Fruit fly (Drosophila melanogaster): Measurements from ENCODE around the gene Socs16D.

The Socs16D gene

dm6 chrX:17856458-17857277 is 29.3 kb upstream of the Socs16D start, which contains the start of gene Srx (continued):
- TF ChIP-seq CG4328 (GFP tag; optimal IDR thresholded peaks at IDR 0.05): peak; percentile 34
- TF ChIP-seq bbx (GFP tag; IDR thresholded peaks at IDR 0.05; ENCODE audit: partially characterized antibody): no peak
- peak; percentile 24 for TF ChIP-seq org-1 (GFP tag; optimal IDR thresholded peaks at IDR 0.05)
- peak; percentile 66 for TF ChIP-seq trem (tag; optimal IDR thresholded peaks at IDR 0.05)
- TF ChIP-seq nerfin-2 (GFP tag; IDR thresholded peaks at IDR 0.05; ENCODE audit: partially characterized antibody): no peak
- peak; percentile 27 for TF ChIP-seq CG12659 (GFP tag; optimal IDR thresholded peaks at IDR 0.05)
- TF ChIP-seq sens (GFP tag): peak; percentile 72
- TF ChIP-seq Dek (tag; optimal IDR thresholded peaks at IDR 0.05): peak; percentile 8
- TF ChIP-seq CG9932 (GFP tag; IDR thresholded peaks at IDR 0.05): 0 out of 2 replicates have a peak, but pooled peaks have one; percentile 17
- 0 out of 2 replicates have a peak, but pooled peaks have one; percentile 33 for TF ChIP-seq CG14441 (GFP tag; IDR thresholded peaks at IDR 0.05)
- TF ChIP-seq CG9609 (GFP tag; optimal IDR thresholded peaks at IDR 0.05): peak; percentile 11
- TF ChIP-seq CG13287 (GFP tag; IDR thresholded peaks at IDR 0.05; ENCODE audit: partially characterized antibody): peak; percentile 14; the same call in 1 of the 2 replicates
- TF ChIP-seq gro (GFP tag; optimal IDR thresholded peaks at IDR 0.05): peak; percentile 0
- TF ChIP-seq CG34376 (GFP tag; optimal IDR thresholded peaks at IDR 0.05): peak; percentile 79
- TF ChIP-seq Fer1 (GFP tag; optimal IDR thresholded peaks at IDR 0.05): peak; percentile 23
- no peak for TF ChIP-seq Dip3 (GFP tag; optimal IDR thresholded peaks at IDR 0.05)
- TF ChIP-seq Antp (GFP tag; optimal IDR thresholded peaks at IDR 0.05): peak; percentile 11
- TF ChIP-seq pho (GFP tag; optimal IDR thresholded peaks at IDR 0.05): peak; percentile 38
- no peak for TF ChIP-seq CG12236 (GFP tag; optimal IDR thresholded peaks at IDR 0.05)
- TF ChIP-seq Xbp1 (GFP tag; optimal IDR thresholded peaks at IDR 0.05): peak; percentile 2
- TF ChIP-seq insv (GFP tag; optimal IDR thresholded peaks at IDR 0.05): peak in 1 of 2 experiments; percentile 4
- no peak for TF ChIP-seq ems (GFP tag; optimal IDR thresholded peaks at IDR 0.05)
- TF ChIP-seq Mrtf (GFP tag; IDR thresholded peaks at IDR 0.05): no peak
- 0 out of 2 replicates have a peak, but pooled peaks have one; percentile 25 for TF ChIP-seq CG31441 (GFP tag; IDR thresholded peaks at IDR 0.05)
- TF ChIP-seq CG7987 (GFP tag; optimal IDR thresholded peaks at IDR 0.05): no peak
- peak; percentile 29 for TF ChIP-seq phol (tag; optimal IDR thresholded peaks at IDR 0.05)
- TF ChIP-seq CG7271 (tag; optimal IDR thresholded peaks at IDR 0.05): no peak
- TF ChIP-seq en (GFP tag; optimal IDR thresholded peaks at IDR 0.05): no peak
- TF ChIP-seq Max (GFP tag; optimal IDR thresholded peaks at IDR 0.05): no peak
- no peak for TF ChIP-seq ase (GFP tag; IDR thresholded peaks at IDR 0.05)
- TF ChIP-seq CG14965 (GFP tag; optimal IDR thresholded peaks at IDR 0.05; ENCODE audit: borderline replicate concordance): no peak
- TF ChIP-seq CG13775 (GFP tag; optimal IDR thresholded peaks at IDR 0.05): peak; percentile 3
- no peak for TF ChIP-seq trh (GFP tag; optimal IDR thresholded peaks at IDR 0.05)
- TF ChIP-seq Myb (GFP tag; optimal IDR thresholded peaks at IDR 0.05): peak; percentile 81
- peak; percentile 6 for TF ChIP-seq CG1233 (GFP tag; optimal IDR thresholded peaks at IDR 0.05)
- no peak for TF ChIP-seq CG8089 (GFP tag; optimal IDR thresholded peaks at IDR 0.05)
- TF ChIP-seq CG10543 (GFP tag; optimal IDR thresholded peaks at IDR 0.05): peak; percentile 77
- peak; percentile 35; the same call in 1 of the 2 replicates for TF ChIP-seq Dref (GFP tag; IDR thresholded peaks at IDR 0.05)
- TF ChIP-seq HLH54F (GFP tag; optimal IDR thresholded peaks at IDR 0.05): peak; percentile 26
- TF ChIP-seq CG9817 (tag; optimal IDR thresholded peaks at IDR 0.05): peak; percentile 54
- TF ChIP-seq so (GFP tag; IDR thresholded peaks at IDR 0.05): 0 out of 3 replicates have a peak, but pooled peaks have one; percentile 35
- peak; percentile 53 for TF ChIP-seq CG2116 (GFP tag; optimal IDR thresholded peaks at IDR 0.05)
- peak; percentile 2 for TF ChIP-seq bcd (GFP tag; optimal IDR thresholded peaks at IDR 0.05)
- no peak for TF ChIP-seq twi (tag; optimal IDR thresholded peaks at IDR 0.05)
- no peak for TF ChIP-seq sim (GFP tag; IDR thresholded peaks at IDR 0.05)
- peak in 1 of 2 experiments; percentile 75 for TF ChIP-seq crp (GFP tag; optimal IDR thresholded peaks at IDR 0.05)
- peak; percentile 5 for TF ChIP-seq grau (tag; optimal IDR thresholded peaks at IDR 0.05)
- TF ChIP-seq odd (GFP tag; optimal IDR thresholded peaks at IDR 0.05): no peak
